Fruit fly (Drosophila melanogaster) whole organism, prepupa: Measurements from ENCODE around the gene Ran.
A peak's percentile ranks its signal among the peaks of the same experiment; 100 is the strongest.

Experiments
- CG10631 ChIP-seq: fragments of 200-800 bp; sonication (Bioruptor generic); optimal IDR thresholded peaks from 2 replicates; lab custom pipeline; 2016; ENCODE audit warnings: missing biosample characterization, missing genetic modification characterization
- CG10669 ChIP-seq: fragments of 200-800 bp; sonication (Bioruptor generic); optimal IDR thresholded peaks from 3 replicates; lab custom pipeline; 2018; ENCODE audit warnings: missing biosample characterization, mild to moderate bottlenecking, missing genetic modification characterization, moderate library complexity
- CG11294 ChIP-seq: fragments of 200-800 bp; sonication (Bioruptor generic); IDR thresholded peaks from 2 replicates; pipeline ENCODE4 v1.3.6; 2022; ENCODE audit warnings: missing biosample characterization, missing genetic modification characterization
- CG11762 ChIP-seq: fragments of 200-800 bp; sonication (Bioruptor generic); optimal IDR thresholded peaks from 3 replicates; lab custom pipeline; 2016; ENCODE audit warnings: missing biosample characterization, missing genetic modification characterization; ENCODE audit not compliant: insufficient read depth
- CG11902 ChIP-seq: fragments of 200-800 bp; sonication (Bioruptor generic); optimal IDR thresholded peaks from 3 replicates; lab custom pipeline; 2016; ENCODE audit warnings: missing biosample characterization, missing genetic modification characterization
- CG15336 ChIP-seq: fragments of 200-800 bp; sonication (Bioruptor generic); IDR thresholded peaks from 2 replicates; pipeline ENCODE4 v1.3.6; 2022; ENCODE audit warnings: missing biosample characterization, missing genetic modification characterization
- CG1621 ChIP-seq: fragments of 200-800 bp; sonication (Bioruptor generic); optimal IDR thresholded peaks from 3 replicates; lab custom pipeline; 2018; ENCODE audit warnings: missing biosample characterization, mild to moderate bottlenecking, missing genetic modification characterization
- CG16779 ChIP-seq: fragments of 200-800 bp; sonication (Bioruptor generic); optimal IDR thresholded peaks from 3 replicates; lab custom pipeline; 2017; ENCODE audit warnings: missing biosample characterization, mild to moderate bottlenecking, missing genetic modification characterization
- CG3032 ChIP-seq: fragments of 200-800 bp; optimal IDR thresholded peaks from 2 replicates; lab custom pipeline; 2019; ENCODE audit warnings: missing biosample characterization, mild to moderate bottlenecking, missing genetic modification characterization, moderate library complexity
- CG31627 ChIP-seq: fragments of 200-800 bp; sonication (Bioruptor generic); optimal IDR thresholded peaks from 3 replicates; lab custom pipeline; 2016; ENCODE audit warnings: missing biosample characterization, missing genetic modification characterization
- CG32006 ChIP-seq: fragments of 200-800 bp; sonication (Bioruptor generic); optimal IDR thresholded peaks from 3 replicates; lab custom pipeline; 2017; ENCODE audit warnings: missing biosample characterization, mild to moderate bottlenecking, missing genetic modification characterization
- CG34406 ChIP-seq: fragments of 200-800 bp; sonication (Bioruptor generic); optimal IDR thresholded peaks from 3 replicates; lab custom pipeline; 2016; ENCODE audit warnings: missing biosample characterization, missing genetic modification characterization
- CG3919 ChIP-seq: fragments of 200-800 bp; sonication (Bioruptor generic); optimal IDR thresholded peaks from 3 replicates; lab custom pipeline; 2016; ENCODE audit warnings: missing biosample characterization, missing genetic modification characterization
- CG4318 ChIP-seq: fragments of 200-800 bp; sonication (Bioruptor generic); optimal IDR thresholded peaks from 3 replicates; lab custom pipeline; 2017; ENCODE audit warnings: missing biosample characterization, mild to moderate bottlenecking, missing genetic modification characterization
- CG6163 ChIP-seq: fragments of 200-800 bp; sonication (Bioruptor generic); IDR thresholded peaks from 3 replicates; pipeline ENCODE4 v1.3.6; 2022; ENCODE audit warnings: missing biosample characterization, missing genetic modification characterization
- CG6792 ChIP-seq: fragments of 200-800 bp; sonication (Bioruptor generic); optimal IDR thresholded peaks from 3 replicates; lab custom pipeline; 2016; ENCODE audit warnings: missing biosample characterization, missing genetic modification characterization
- CG6808 ChIP-seq: fragments of 200-800 bp; sonication (Bioruptor generic); optimal IDR thresholded peaks from 3 replicates; lab custom pipeline; 2017; ENCODE audit warnings: missing biosample characterization, missing genetic modification characterization, mild to moderate bottlenecking, moderate library complexity, missing genetic modification reagents
- CG6854 ChIP-seq: fragments of 200-800 bp; sonication (Bioruptor generic); optimal IDR thresholded peaks from 2 replicates; lab custom pipeline; 2017; ENCODE audit warnings: missing biosample characterization, mild to moderate bottlenecking, missing genetic modification characterization
- CG7368 ChIP-seq: fragments of 200-800 bp; sonication (Bioruptor generic); optimal IDR thresholded peaks from 3 replicates; lab custom pipeline; 2016; ENCODE audit warnings: missing biosample characterization, missing genetic modification characterization
- CG8119 ChIP-seq: fragments of 200-800 bp; sonication (Bioruptor generic); IDR thresholded peaks from 3 replicates; pipeline ENCODE4 v1.3.6; 2022; ENCODE audit warnings: missing biosample characterization, missing genetic modification characterization
- CG8319 ChIP-seq: fragments of 200-800 bp; sonication (Bioruptor generic); optimal IDR thresholded peaks from 3 replicates; lab custom pipeline; 2016; ENCODE audit warnings: missing biosample characterization, missing genetic modification characterization
- CG8632 ChIP-seq: fragments of 200-800 bp; sonication (Bioruptor generic); optimal IDR thresholded peaks from 3 replicates; lab custom pipeline; 2016; ENCODE audit warnings: missing biosample characterization, missing genetic modification characterization
- CG9139 ChIP-seq: fragments of 200-800 bp; sonication (Bioruptor generic); optimal IDR thresholded peaks from 3 replicates; lab custom pipeline; 2017; ENCODE audit warnings: missing biosample characterization, mild to moderate bottlenecking, missing genetic modification characterization
- Eip75B ChIP-seq: fragments of 200-800 bp; sonication (Bioruptor generic); optimal IDR thresholded peaks from 3 replicates; lab custom pipeline; 2016; ENCODE audit warnings: missing biosample characterization, missing genetic modification characterization
- Eip78C ChIP-seq: fragments of 200-800 bp; sonication (Bioruptor generic); peaks from one replicate; lab custom pipeline; 2016; ENCODE audit warnings: missing biosample characterization, missing genetic modification characterization
- Eip93F ChIP-seq: fragments of 200-800 bp; sonication (Bioruptor generic); optimal IDR thresholded peaks from 2 replicates; lab custom pipeline; 2016; ENCODE audit warnings: missing biosample characterization, mild to moderate bottlenecking, missing genetic modification characterization
- Ets21C ChIP-seq: fragments of 200-800 bp; sonication (Bioruptor generic); optimal IDR thresholded peaks from 3 replicates; lab custom pipeline; 2016; ENCODE audit warnings: missing biosample characterization, missing genetic modification characterization
- Gug ChIP-seq: fragments of 200-800 bp; sonication (Bioruptor generic); IDR thresholded peaks from 2 replicates; pipeline ENCODE4 v1.3.6; 2022; ENCODE audit warnings: missing biosample characterization, missing genetic modification characterization
- Hr39 ChIP-seq: fragments of 200-800 bp; sonication (Bioruptor generic); optimal IDR thresholded peaks from 2 replicates; lab custom pipeline; 2016; ENCODE audit warnings: missing biosample characterization, missing genetic modification characterization
- Lpt ChIP-seq: fragments of 200-800 bp; sonication (Bioruptor generic); optimal IDR thresholded peaks from 3 replicates; lab custom pipeline; 2016; ENCODE audit warnings: missing biosample characterization, missing genetic modification characterization
- Met ChIP-seq: fragments of 200-800 bp; sonication (Bioruptor generic); optimal IDR thresholded peaks from 3 replicates; lab custom pipeline; 2016; ENCODE audit warnings: missing biosample characterization, missing genetic modification characterization
- Smox ChIP-seq: fragments of 200-800 bp; sonication (Bioruptor generic); optimal IDR thresholded peaks from 3 replicates; lab custom pipeline; 2016; ENCODE audit warnings: missing biosample characterization, missing genetic modification characterization
- Sox102F ChIP-seq: fragments of 200-800 bp; sonication (Bioruptor generic); optimal IDR thresholded peaks from 2 replicates; lab custom pipeline; 2016; ENCODE audit warnings: missing biosample characterization, mild to moderate bottlenecking, missing genetic modification characterization
- Sox14 ChIP-seq: fragments of 200-800 bp; sonication (Bioruptor generic); optimal IDR thresholded peaks from 3 replicates; lab custom pipeline; 2016; ENCODE audit warnings: missing biosample characterization, missing genetic modification characterization
- Sox15 ChIP-seq: fragments of 200-800 bp; sonication (Bioruptor generic); optimal IDR thresholded peaks from 3 replicates; lab custom pipeline; 2016; ENCODE audit warnings: missing biosample characterization, missing genetic modification characterization
- achi ChIP-seq: fragments of 200-800 bp; sonication (Bioruptor generic); optimal IDR thresholded peaks from 3 replicates; lab custom pipeline; 2016; ENCODE audit warnings: missing biosample characterization, missing genetic modification characterization
- acj6 ChIP-seq: fragments of 200-800 bp; sonication (Bioruptor generic); optimal IDR thresholded peaks from 3 replicates; lab custom pipeline; 2016; ENCODE audit warnings: missing biosample characterization, missing genetic modification characterization
- cyc ChIP-seq: fragments of 200-800 bp; sonication (Bioruptor generic); optimal IDR thresholded peaks from 3 replicates; lab custom pipeline; 2016; ENCODE audit warnings: missing biosample characterization, missing genetic modification characterization
- dac ChIP-seq: fragments of 200-800 bp; sonication (Bioruptor generic); optimal IDR thresholded peaks from 2 replicates; lab custom pipeline; 2017; ENCODE audit warnings: missing biosample characterization, mild to moderate bottlenecking, missing genetic modification characterization
- dsx ChIP-seq: fragments of 200-800 bp; optimal IDR thresholded peaks from 3 replicates; lab custom pipeline; 2019; ENCODE audit warnings: missing biosample characterization, mild to moderate bottlenecking, missing genetic modification characterization, moderate library complexity; ENCODE audit not compliant: poor library complexity, severe bottlenecking
- eg ChIP-seq: fragments of 200-800 bp; sonication (Bioruptor generic); IDR thresholded peaks from 3 replicates; pipeline ENCODE4 v1.3.6; 2022; ENCODE audit warnings: missing biosample characterization, missing genetic modification characterization
- esn ChIP-seq: fragments of 200-800 bp; sonication (Bioruptor generic); optimal IDR thresholded peaks from 2 replicates; lab custom pipeline; 2016; ENCODE audit warnings: missing biosample characterization, mild to moderate bottlenecking, missing genetic modification characterization, moderate library complexity
- fd59A ChIP-seq: fragments of 200-800 bp; sonication (Bioruptor generic); optimal IDR thresholded peaks from 2 replicates; lab custom pipeline; 2017; ENCODE audit warnings: missing biosample characterization, mild to moderate bottlenecking, missing genetic modification characterization, missing genetic modification reagents
- fd85E ChIP-seq: fragments of 200-800 bp; sonication (Bioruptor generic); optimal IDR thresholded peaks from 3 replicates; lab custom pipeline; 2016; ENCODE audit warnings: missing biosample characterization, missing genetic modification characterization
- fkh ChIP-seq: fragments of 200-800 bp; sonication (Bioruptor generic); optimal IDR thresholded peaks from 3 replicates; lab custom pipeline; 2017; ENCODE audit warnings: missing biosample characterization, mild to moderate bottlenecking, missing genetic modification characterization, moderate library complexity
- pdm3 ChIP-seq: fragments of 200-800 bp; sonication (Bioruptor generic); optimal IDR thresholded peaks from 3 replicates; lab custom pipeline; 2016; ENCODE audit warnings: missing biosample characterization, missing genetic modification characterization
- salr ChIP-seq, 2 experiments: fragments of 200-800 bp; sonication (Bioruptor generic); optimal IDR thresholded peaks; 3 replicates each; lab custom pipeline; 2016 to 2018; ENCODE audit warnings: missing biosample characterization in 2 of 2, missing genetic modification characterization in 2 of 2, mild to moderate bottlenecking in 1 of 2
- svp ChIP-seq: fragments of 200-800 bp; sonication (Bioruptor generic); peaks from one replicate; lab custom pipeline; 2016; ENCODE audit warnings: missing biosample characterization, missing genetic modification characterization
- topi ChIP-seq: fragments of 200-800 bp; sonication (Bioruptor generic); optimal IDR thresholded peaks from 3 replicates; lab custom pipeline; 2016; ENCODE audit warnings: missing biosample characterization, missing genetic modification characterization

The Ran gene

dm6 chrX:11154511-11155197, 6.1 kb upstream of the Ran start (continued):
- no peak; the same call in 1 of the 2 replicates for TF ChIP-seq CG15336 (GFP tag; lab: Robert Waterston, UW)
- TF ChIP-seq CG8319 (GFP tag; lab: Kevin White, UChicago): no peak
- no peak for TF ChIP-seq CG7368 (GFP tag; lab: Kevin White, UChicago)
- peak; percentile 14; the same call in 1 of the 3 replicates for TF ChIP-seq eg
- no peak for TF ChIP-seq Ets21C
- TF ChIP-seq CG11762: no peak
- TF ChIP-seq CG8632: no peak
- no peak for TF ChIP-seq CG31627 (GFP tag; lab: Kevin White, UChicago)
- no peak for TF ChIP-seq Eip93F (GFP tag; lab: Kevin White, UChicago)
- no peak for TF ChIP-seq dac (GFP tag; lab: Kevin White, UChicago)
- TF ChIP-seq svp (GFP tag; lab: Kevin White, UChicago): no peak
- no peak for TF ChIP-seq pdm3
- peak; percentile 75 for TF ChIP-seq Eip78C (GFP tag; lab: Kevin White, UChicago)
- TF ChIP-seq acj6: no peak
- no peak for TF ChIP-seq Lpt (GFP tag; lab: Kevin White, UChicago)
- no peak for TF ChIP-seq Met
- TF ChIP-seq CG10669: peak; percentile 29
- no peak for TF ChIP-seq Gug (GFP tag; lab: Robert Waterston, UW)
- TF ChIP-seq CG11902 (GFP tag; lab: Kevin White, UChicago): no peak
- peak; percentile 17 for TF ChIP-seq Sox14 (GFP tag; lab: Kevin White, UChicago)
- TF ChIP-seq CG8119 (GFP tag; lab: Robert Waterston, UW): no peak
- no peak for TF ChIP-seq CG16779 (tag; lab: Kevin White, UChicago)
- no peak for TF ChIP-seq fd85E (GFP tag; lab: Kevin White, UChicago)
- TF ChIP-seq cyc (GFP tag; lab: Kevin White, UChicago): no peak
- no peak for TF ChIP-seq Sox102F
- TF ChIP-seq esn: peak; percentile 9
- TF ChIP-seq CG9139 (GFP tag; lab: Kevin White, UChicago): peak; percentile 25
- no peak for TF ChIP-seq topi (GFP tag; lab: Kevin White, UChicago)
- TF ChIP-seq CG6808: peak; percentile 8
- no peak for TF ChIP-seq CG4318
- no peak for TF ChIP-seq fd59A
- no peak for TF ChIP-seq CG32006
- TF ChIP-seq CG11294 (GFP tag; lab: Robert Waterston, UW): no peak
- no peak for TF ChIP-seq CG6792 (GFP tag; lab: Kevin White, UChicago)
- TF ChIP-seq fkh (GFP tag; lab: Kevin White, UChicago): peak; percentile 63
- TF ChIP-seq Sox15 (GFP tag; lab: Kevin White, UChicago): no peak
- no peak for TF ChIP-seq achi (GFP tag; lab: Kevin White, UChicago)
- no peak for TF ChIP-seq CG6854 (GFP tag; lab: Kevin White, UChicago)
- peak; percentile 71 for TF ChIP-seq CG6163 (GFP tag; lab: Robert Waterston, UW)
- no peak for TF ChIP-seq CG10631
- TF ChIP-seq CG1621: no peak
- TF ChIP-seq Hr39 (GFP tag; lab: Kevin White, UChicago): no peak

- TF ChIP-seq CG9139 (GFP tag; lab: Kevin White, UChicago): no peak
- TF ChIP-seq CG1621: no peak
- TF ChIP-seq svp (GFP tag; lab: Kevin White, UChicago): peak; percentile 78
- TF ChIP-seq CG3919 (GFP tag; lab: Kevin White, UChicago): no peak
- no peak for TF ChIP-seq Sox15 (GFP tag; lab: Kevin White, UChicago)
- no peak for TF ChIP-seq Smox (GFP tag; lab: Kevin White, UChicago)
- TF ChIP-seq acj6: peak; percentile 0
- no peak for TF ChIP-seq CG11294 (GFP tag; lab: Robert Waterston, UW)
- TF ChIP-seq dsx (GFP tag; lab: Kevin White, UChicago): no peak
- no peak for TF ChIP-seq Sox102F
- TF ChIP-seq CG34406: no peak
- TF ChIP-seq CG32006: no peak
- TF ChIP-seq Eip75B: peak; percentile 8
- no peak for TF ChIP-seq salr (GFP tag; optimal IDR thresholded peaks at IDR 0.05; lab: Kevin White, UChicago)
- peak; percentile 8 for TF ChIP-seq Met
- TF ChIP-seq esn: peak; percentile 35
- peak; percentile 83 for TF ChIP-seq fkh (GFP tag; lab: Kevin White, UChicago)
- TF ChIP-seq CG3032 (tag; lab: Kevin White, UChicago): no peak
- peak; percentile 41 for TF ChIP-seq CG31627 (GFP tag; lab: Kevin White, UChicago)
- TF ChIP-seq achi (GFP tag; lab: Kevin White, UChicago): no peak
- TF ChIP-seq CG10669: no peak
- TF ChIP-seq CG15336 (GFP tag; lab: Robert Waterston, UW): no peak
- TF ChIP-seq CG6854 (GFP tag; lab: Kevin White, UChicago): no peak
- TF ChIP-seq Hr39 (GFP tag; lab: Kevin White, UChicago): peak; percentile 38
Observed at dm6 chrX:11153826-11154510, 5.5 kb upstream of the Ran start, which contains the start of the genes rtv and Dlic. Gene rtv (minus strand): TSS chrX:11153990. Gene Dlic (plus strand): TSS chrX:11154421.
